Fruit fly (Drosophila melanogaster): Measurements from ENCODE around the gene Mob3.

The Mob3 gene

dm6 chr2L:10231092-10231494 is 34.0 kb upstream of the Mob3 start (continued):
- TF ChIP-seq salr (GFP tag; optimal IDR thresholded peaks at IDR 0.05) (no peak), achi (GFP tag; optimal IDR thresholded peaks at IDR 0.05) (peak; percentile 42), dac (GFP tag; optimal IDR thresholded peaks at IDR 0.05) (peak; percentile 24), Blimp-1 (GFP tag; optimal IDR thresholded peaks at IDR 0.05) (no peak), CG8632 (GFP tag; optimal IDR thresholded peaks at IDR 0.05) (peak; percentile 29), fd59A (GFP tag; optimal IDR thresholded peaks at IDR 0.05) (no peak), Hr39 (GFP tag; optimal IDR thresholded peaks at IDR 0.05) (no peak), acj6 (GFP tag; optimal IDR thresholded peaks at IDR 0.05) (peak; percentile 43), CG8119 (GFP tag; IDR thresholded peaks at IDR 0.05) (peak; percentile 51; the same call in 2 of the 3 replicates), CG6854 (GFP tag; optimal IDR thresholded peaks at IDR 0.05) (no peak), Eip93F (GFP tag; optimal IDR thresholded peaks at IDR 0.05) (no peak), cyc (GFP tag; optimal IDR thresholded peaks at IDR 0.05) (peak; percentile 0), dsx (GFP tag; optimal IDR thresholded peaks at IDR 0.05; ENCODE audit: poor library complexity, severe bottlenecking) (peak; percentile 17), fkh (GFP tag; optimal IDR thresholded peaks at IDR 0.05) (peak; percentile 5), Eip78C (GFP tag) (peak; percentile 84), Sox15 (GFP tag; optimal IDR thresholded peaks at IDR 0.05) (peak; percentile 2), CG1621 (tag; optimal IDR thresholded peaks at IDR 0.05) (no peak), CG4318 (GFP tag; optimal IDR thresholded peaks at IDR 0.05) (no peak), CG10669 (GFP tag; optimal IDR thresholded peaks at IDR 0.05) (peak; percentile 51), svp (GFP tag) (no peak), Sox14 (GFP tag; optimal IDR thresholded peaks at IDR 0.05) (peak; percentile 61), CG10631 (GFP tag; optimal IDR thresholded peaks at IDR 0.05) (peak; percentile 52), CG7368 (GFP tag; optimal IDR thresholded peaks at IDR 0.05) (no peak), Smox (GFP tag; optimal IDR thresholded peaks at IDR 0.05) (no peak), ss (GFP tag; optimal IDR thresholded peaks at IDR 0.05) (peak in 1 of 2 experiments; percentile 27), CG3919 (GFP tag; optimal IDR thresholded peaks at IDR 0.05) (no peak), Ets21C (GFP tag; optimal IDR thresholded peaks at IDR 0.05) (no peak), net (GFP tag; optimal IDR thresholded peaks at IDR 0.05) (no peak), Eip75B (GFP tag; optimal IDR thresholded peaks at IDR 0.05) (peak; percentile 58), CG8319 (GFP tag; optimal IDR thresholded peaks at IDR 0.05) (peak; percentile 4), CG3032 (tag; optimal IDR thresholded peaks at IDR 0.05) (peak; percentile 38)

- TF ChIP-seq vri (GFP tag; optimal IDR thresholded peaks at IDR 0.05): no peak
- TF ChIP-seq CG6854 (GFP tag; optimal IDR thresholded peaks at IDR 0.05): no peak
- TF ChIP-seq CG3919 (GFP tag; optimal IDR thresholded peaks at IDR 0.05): no peak
- TF ChIP-seq fd59A (GFP tag; optimal IDR thresholded peaks at IDR 0.05): no peak
- no peak for TF ChIP-seq CG6792 (GFP tag; optimal IDR thresholded peaks at IDR 0.05)
These were observed 33.6 kb upstream of the Mob3 start, which contains the start of gene ova for dm6 chr2L:10231510-10231909. TSS of gene ova (minus strand) at chr2L:10231692.

dm6 chr2L:10232152-10232816 is 32.9 kb upstream of the Mob3 start, which contains the start of gene eEF1delta:
TSS of gene eEF1delta (plus strand) at chr2L:10232507.
- TF ChIP-seq esn (GFP tag; optimal IDR thresholded peaks at IDR 0.05): no peak
- TF ChIP-seq CG3032 (tag; optimal IDR thresholded peaks at IDR 0.05): no peak
- TF ChIP-seq Hr4 (GFP tag; optimal IDR thresholded peaks at IDR 0.05): no peak

dm6 chr2L:10232827-10233226 is 32.3 kb upstream of the Mob3 start:
- TF ChIP-seq CG6163 (GFP tag; IDR thresholded peaks at IDR 0.05) (no peak), svp (GFP tag) (no peak), achi (GFP tag; optimal IDR thresholded peaks at IDR 0.05) (no peak), Blimp-1 (GFP tag; optimal IDR thresholded peaks at IDR 0.05) (no peak), Ets96B (tag; optimal IDR thresholded peaks at IDR 0.05) (no peak), dac (GFP tag; optimal IDR thresholded peaks at IDR 0.05) (no peak), CG6276 (GFP tag; optimal IDR thresholded peaks at IDR 0.05) (no peak), CG16779 (tag; optimal IDR thresholded peaks at IDR 0.05) (no peak), esn (GFP tag; optimal IDR thresholded peaks at IDR 0.05) (no peak), Eip93F (GFP tag; optimal IDR thresholded peaks at IDR 0.05) (no peak), CG8319 (GFP tag; optimal IDR thresholded peaks at IDR 0.05) (no peak), Smox (GFP tag; optimal IDR thresholded peaks at IDR 0.05) (no peak)
